Fruit fly (Drosophila melanogaster): Measurements from ENCODE around the gene mtrm.

Gene mtrm

DNA sequence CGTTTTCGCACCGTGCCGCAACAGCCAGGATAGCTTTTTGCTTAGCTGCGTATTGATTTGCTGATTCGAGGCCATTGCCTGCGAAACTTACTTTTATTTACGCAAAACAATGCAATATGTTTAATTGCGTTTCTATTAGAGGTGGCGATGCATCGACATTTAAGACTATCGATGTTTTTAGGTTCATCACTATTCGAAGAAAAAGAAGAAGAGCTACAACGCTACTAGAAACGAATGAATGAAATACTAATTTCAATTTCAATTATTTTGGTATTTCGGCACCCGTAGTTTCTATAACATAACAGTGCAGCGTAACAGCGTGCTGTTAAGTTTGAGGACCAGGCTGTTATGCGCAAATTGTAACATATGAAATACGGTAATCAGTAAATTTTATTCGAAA lies 7.7 kb upstream of the mtrm start, which contains the start of the genes Tpt, mkg-p and CG13667 (continued):
- TF ChIP-seq CG15073 (GFP tag; optimal IDR thresholded peaks at IDR 0.05) (no peak), ara (GFP tag; IDR thresholded peaks at IDR 0.05) (no peak), jumu (GFP tag; optimal IDR thresholded peaks at IDR 0.05) (peak; percentile 21), Dll (GFP tag; IDR thresholded peaks at IDR 0.05; ENCODE audit: partially characterized antibody) (peak; percentile 89), rib (GFP tag; IDR thresholded peaks at IDR 0.05) (no peak), YL-1 (GFP tag; optimal IDR thresholded peaks at IDR 0.05) (peak; percentile 90), toy (GFP tag; IDR thresholded peaks at IDR 0.05) (no peak), tna (GFP tag; IDR thresholded peaks at IDR 0.05; ENCODE audit: partially characterized antibody) (no peak; the same call in 1 of the 2 replicates), chn (GFP tag; optimal IDR thresholded peaks at IDR 0.05) (no peak), insv (GFP tag; optimal IDR thresholded peaks at IDR 0.05) (no peak), CG7357 (GFP tag; IDR thresholded peaks at IDR 0.05) (no peak), Drgx (GFP tag; IDR thresholded peaks at IDR 0.05) (no peak), peb (GFP tag; IDR thresholded peaks at IDR 0.05) (no peak), ken (GFP tag; IDR thresholded peaks at IDR 0.05) (no peak), knrl (GFP tag; IDR thresholded peaks at IDR 0.05; ENCODE audit: partially characterized antibody) (peak; percentile 83), Asciz (GFP tag; optimal IDR thresholded peaks at IDR 0.05) (no peak), CG15601 (tag; optimal IDR thresholded peaks at IDR 0.05) (peak; percentile 74), CTCF (GFP tag; optimal IDR thresholded peaks at IDR 0.05) (peak; percentile 23), E2f2 (GFP tag; IDR thresholded peaks at IDR 0.05) (peak; percentile 63), CG9609 (GFP tag; optimal IDR thresholded peaks at IDR 0.05) (no peak), D19A (tag; optimal IDR thresholded peaks at IDR 0.05) (no peak), MESR4 (GFP tag; optimal IDR thresholded peaks at IDR 0.05) (peak; percentile 75), E2f1 (GFP tag; IDR thresholded peaks at IDR 0.05) (no peak), mam (GFP tag; optimal IDR thresholded peaks at IDR 0.05) (peak; percentile 21), NK7.1 (GFP tag; optimal IDR thresholded peaks at IDR 0.05) (no peak), CG10274 (GFP tag; optimal IDR thresholded peaks at IDR 0.05) (no peak), CG12299 (tag; optimal IDR thresholded peaks at IDR 0.05) (peak; percentile 31), Max (GFP tag; optimal IDR thresholded peaks at IDR 0.05) (no peak), wek (GFP tag; optimal IDR thresholded peaks at IDR 0.05) (no peak), CG1647 (GFP tag; optimal IDR thresholded peaks at IDR 0.05) (no peak), lov (optimal IDR thresholded peaks at IDR 0.05) (no peak), lov (GFP tag; IDR thresholded peaks at IDR 0.05) (no peak), CG10267 (tag; optimal IDR thresholded peaks at IDR 0.05) (peak; percentile 68), Nf-YA (GFP tag; IDR thresholded peaks at IDR 0.05) (no peak), Xrp1 (GFP tag; IDR thresholded peaks at IDR 0.05) (peak; percentile 8; the same call in 1 of the 2 replicates), HmgD (GFP tag; optimal IDR thresholded peaks at IDR 0.05) (peak; percentile 49), CG4328 (GFP tag; optimal IDR thresholded peaks at IDR 0.05) (no peak), Ssrp (tag; optimal IDR thresholded peaks at IDR 0.05) (no peak), CG1529 (GFP tag; optimal IDR thresholded peaks at IDR 0.05) (no peak), klu (GFP tag; IDR thresholded peaks at IDR 0.05) (no peak), H15 (GFP tag; IDR thresholded peaks at IDR 0.05) (no peak), Doc2 (GFP tag; IDR thresholded peaks at IDR 0.05) (no peak), Ets97D (GFP tag; optimal IDR thresholded peaks at IDR 0.05) (peak; percentile 60), dan (GFP tag; IDR thresholded peaks at IDR 0.05) (no peak), chinmo (GFP tag; IDR thresholded peaks at IDR 0.05; ENCODE audit: partially characterized antibody) (peak; percentile 97; the same call in 3 of the 4 replicates), B-H2 (GFP tag; optimal IDR thresholded peaks at IDR 0.05) (no peak), Neu2 (GFP tag; optimal IDR thresholded peaks at IDR 0.05; ENCODE audit: borderline replicate concordance) (no peak), CG32767 (GFP tag; IDR thresholded peaks at IDR 0.05) (no peak), Side (GFP tag; optimal IDR thresholded peaks at IDR 0.05) (no peak), salm (tag; optimal IDR thresholded peaks at IDR 0.05) (no peak), CG7786 (GFP tag; optimal IDR thresholded peaks at IDR 0.05) (no peak), CG3281 (GFP tag; optimal IDR thresholded peaks at IDR 0.05) (no peak), CG12769 (tag; optimal IDR thresholded peaks at IDR 0.05) (no peak)
